Fruit fly (Drosophila melanogaster) whole organism, pupa: ENCODE measurements around the gene yellow-c.

Experiments
- CG10348 ChIP-seq: fragments of 200-800 bp; sonication (Bioruptor generic); IDR thresholded peaks from 2 replicates; pipeline ENCODE4 v1.3.6; 2022; ENCODE audit warnings: missing biosample characterization, missing genetic modification characterization
- CG12605 ChIP-seq: fragments of 200-800 bp; sonication (Bioruptor generic); IDR thresholded peaks from 2 replicates; pipeline ENCODE4 v1.3.6; 2022; ENCODE audit warnings: missing biosample characterization, missing genetic modification characterization
- CG13204 ChIP-seq: fragments of 200-800 bp; sonication (Bioruptor generic); optimal IDR thresholded peaks from 2 replicates; lab custom pipeline; 2018; ENCODE audit warnings: missing biosample characterization, mild to moderate bottlenecking, missing genetic modification characterization, moderate library complexity
- CG15710 ChIP-seq: fragments of 200-800 bp; sonication (Bioruptor generic); optimal IDR thresholded peaks from 2 replicates; lab custom pipeline; 2018; ENCODE audit warnings: missing biosample characterization, mild to moderate bottlenecking, missing genetic modification characterization, moderate library complexity
- CG17806 ChIP-seq: fragments of 200-800 bp; sonication (Bioruptor generic); optimal IDR thresholded peaks from 2 replicates; lab custom pipeline; 2018; ENCODE audit warnings: missing biosample characterization, mild to moderate bottlenecking, missing genetic modification characterization, moderate library complexity
- CG32121 ChIP-seq: fragments of 200-800 bp; sonication (Bioruptor generic); IDR thresholded peaks from 2 replicates; pipeline ENCODE4 v1.3.6; 2022; ENCODE audit warnings: missing biosample characterization, missing genetic modification characterization
- CG34367 ChIP-seq: fragments of 200-800 bp; sonication (Bioruptor generic); optimal IDR thresholded peaks from 2 replicates; lab custom pipeline; 2018; ENCODE audit warnings: missing biosample characterization, mild to moderate bottlenecking, missing genetic modification characterization
- CG4496 ChIP-seq: fragments of 200-800 bp; sonication (Bioruptor generic); IDR thresholded peaks from 3 replicates; pipeline ENCODE4 v1.3.6; 2022; ENCODE audit warnings: missing biosample characterization, missing genetic modification characterization
- CG8159 ChIP-seq: fragments of 200-800 bp; sonication (Bioruptor generic); optimal IDR thresholded peaks from 3 replicates; lab custom pipeline; 2018; ENCODE audit warnings: missing biosample characterization, mild to moderate bottlenecking, missing genetic modification characterization, moderate library complexity
- CG8301 ChIP-seq: fragments of 200-800 bp; sonication (Bioruptor generic); optimal IDR thresholded peaks from 2 replicates; lab custom pipeline; 2018; ENCODE audit warnings: missing biosample characterization, mild to moderate bottlenecking, missing genetic modification characterization
- CG9948 ChIP-seq: fragments of 200-800 bp; sonication (Bioruptor generic); optimal IDR thresholded peaks from 2 replicates; lab custom pipeline; 2018; ENCODE audit warnings: missing biosample characterization, mild to moderate bottlenecking, missing genetic modification characterization, moderate library complexity
- D1 ChIP-seq: fragments of 200-800 bp; sonication (Bioruptor generic); optimal IDR thresholded peaks from 2 replicates; lab custom pipeline; 2018; ENCODE audit warnings: missing biosample characterization, mild to moderate bottlenecking, missing genetic modification characterization, moderate library complexity
- EcR ChIP-seq: fragments of 200-800 bp; sonication (Bioruptor generic); optimal IDR thresholded peaks from 3 replicates; lab custom pipeline; 2019; ENCODE audit warnings: missing biosample characterization, missing genetic modification characterization, mild to moderate bottlenecking, moderate library complexity, missing genetic modification reagents
- Ets98B ChIP-seq: fragments of 200-800 bp; sonication (Bioruptor generic); IDR thresholded peaks from 2 replicates; pipeline ENCODE4 v1.3.6; 2022; ENCODE audit warnings: missing biosample characterization, missing genetic modification characterization
- Pif1A ChIP-seq: fragments of 200-800 bp; sonication (Bioruptor generic); optimal IDR thresholded peaks from 3 replicates; lab custom pipeline; 2016; ENCODE audit warnings: missing biosample characterization, missing genetic modification characterization
- Pif1B ChIP-seq: fragments of 200-800 bp; sonication (Bioruptor generic); optimal IDR thresholded peaks from 3 replicates; lab custom pipeline; 2016; ENCODE audit warnings: missing biosample characterization, missing genetic modification characterization
- Snoo ChIP-seq: fragments of 200-800 bp; sonication (Bioruptor generic); optimal IDR thresholded peaks from 3 replicates; lab custom pipeline; 2017; ENCODE audit warnings: missing biosample characterization, mild to moderate bottlenecking, missing genetic modification characterization, inconsistent platforms
- fd96Ca ChIP-seq: fragments of 200-800 bp; sonication (Bioruptor generic); IDR thresholded peaks from 3 replicates; pipeline ENCODE4 v1.3.6; 2022; ENCODE audit warnings: missing biosample characterization, missing genetic modification characterization
- gl ChIP-seq: fragments of 200-800 bp; sonication (Bioruptor generic); optimal IDR thresholded peaks from 2 replicates; lab custom pipeline; 2018; ENCODE audit warnings: missing biosample characterization, mild to moderate bottlenecking, missing genetic modification characterization
- rn ChIP-seq: fragments of 200-800 bp; sonication (Bioruptor generic); IDR thresholded peaks from 2 replicates; pipeline ENCODE4 v1.3.6; 2022; ENCODE audit warnings: missing biosample characterization, missing genetic modification characterization

Gene yellow-c

DNA sequence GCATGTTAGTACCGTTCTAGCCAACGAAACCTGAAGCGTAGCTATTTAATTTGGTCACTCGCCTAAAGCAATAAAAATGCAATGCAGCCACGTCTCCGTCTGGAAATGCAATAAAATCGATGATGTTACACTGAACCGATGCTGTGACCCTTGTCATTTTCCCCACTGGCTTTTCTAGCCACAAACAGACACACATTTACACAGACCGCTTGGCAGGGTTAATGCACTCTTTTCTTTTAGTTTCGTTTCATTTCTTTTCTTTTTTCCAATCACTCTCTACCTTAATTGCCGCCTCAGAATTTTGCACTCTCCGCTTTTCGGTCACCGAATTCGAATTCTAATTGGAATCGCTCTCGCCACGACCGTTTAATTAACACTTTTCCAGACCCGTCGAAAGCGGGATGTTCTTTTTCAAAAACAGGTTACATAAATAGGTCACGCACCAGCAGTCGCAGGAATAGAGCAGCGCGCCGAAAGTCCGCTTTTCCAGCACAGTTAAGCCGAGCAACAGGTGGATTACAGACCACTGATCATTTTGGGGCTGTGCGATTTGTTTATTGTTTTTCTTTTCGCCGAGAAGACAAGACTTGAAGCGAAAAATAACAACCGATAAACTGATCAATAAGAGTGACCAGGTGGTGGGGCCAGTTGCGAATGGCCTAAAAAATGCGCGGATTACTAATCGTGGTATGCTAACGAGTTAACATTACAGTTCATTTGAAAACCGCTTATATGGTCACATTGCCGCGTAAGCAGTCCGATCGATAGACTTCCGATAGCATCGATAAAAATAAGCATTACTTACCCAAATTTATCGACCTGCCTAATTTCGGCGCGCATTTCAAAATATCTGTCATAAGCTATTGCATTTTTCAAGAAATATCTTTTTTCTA, 22.3 kb downstream of the yellow-c start, which contains the start of gene ck:
ck (minus strand) TSS at position 638 of the 893 bp plus-strand sequence.
- no peak for TF ChIP-seq fd96Ca
- peak; percentile 14; the same call in 1 of the 2 replicates for TF ChIP-seq Ets98B (GFP tag; lab: Robert Waterston, UW)
- no peak for TF ChIP-seq CG8159 (tag; lab: Kevin White, UChicago)
- TF ChIP-seq Pif1B (GFP tag; lab: Kevin White, UChicago) = no peak
- no peak for TF ChIP-seq CG9948 (tag; lab: Kevin White, UChicago)
- TF ChIP-seq CG32121 = no peak
- TF ChIP-seq EcR (GFP tag; lab: Kevin White, UChicago) = peak; percentile 93
- no peak for TF ChIP-seq CG34367 (tag; lab: Kevin White, UChicago)
- TF ChIP-seq Pif1A (GFP tag; lab: Kevin White, UChicago) = no peak
- no peak for TF ChIP-seq CG10348 (GFP tag; lab: Robert Waterston, UW)
- TF ChIP-seq CG4496 = no peak
- TF ChIP-seq gl (tag; lab: Kevin White, UChicago) = no peak
- TF ChIP-seq D1 (tag; lab: Kevin White, UChicago) = no peak
- no peak for TF ChIP-seq CG8301 (tag; lab: Kevin White, UChicago)
- TF ChIP-seq CG17806 = no peak
- TF ChIP-seq, all 21 proteins: peak for 2

DNA sequence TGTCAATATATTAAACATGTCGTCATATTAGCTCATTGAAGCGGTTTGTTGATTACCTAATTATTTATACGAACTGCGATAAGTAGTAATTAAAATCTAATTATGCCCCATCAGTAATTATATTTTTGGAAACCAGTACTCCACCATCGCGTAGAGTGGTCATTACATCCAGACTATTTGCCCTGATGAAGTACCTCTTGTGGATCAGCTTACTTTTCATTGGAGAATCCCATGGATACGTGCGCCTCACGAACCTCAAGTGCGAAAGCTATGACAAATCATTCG, 22.9 kb downstream of the yellow-c start, which contains the start of gene CG33679:
CG33679 (plus strand) TSS at position 186 of the 285 bp plus-strand sequence.
- no peak for TF ChIP-seq CG17806
- no peak for TF ChIP-seq CG8301 (tag; lab: Kevin White, UChicago)
- TF ChIP-seq CG15710 = no peak
- no peak for TF ChIP-seq CG32121
- no peak for TF ChIP-seq D1 (tag; lab: Kevin White, UChicago)
- no peak for TF ChIP-seq CG12605
- TF ChIP-seq CG4496 = no peak
- no peak for TF ChIP-seq CG10348 (GFP tag; lab: Robert Waterston, UW)
- TF ChIP-seq gl (tag; lab: Kevin White, UChicago) = no peak
- no peak for TF ChIP-seq CG9948 (tag; lab: Kevin White, UChicago)

DNA sequence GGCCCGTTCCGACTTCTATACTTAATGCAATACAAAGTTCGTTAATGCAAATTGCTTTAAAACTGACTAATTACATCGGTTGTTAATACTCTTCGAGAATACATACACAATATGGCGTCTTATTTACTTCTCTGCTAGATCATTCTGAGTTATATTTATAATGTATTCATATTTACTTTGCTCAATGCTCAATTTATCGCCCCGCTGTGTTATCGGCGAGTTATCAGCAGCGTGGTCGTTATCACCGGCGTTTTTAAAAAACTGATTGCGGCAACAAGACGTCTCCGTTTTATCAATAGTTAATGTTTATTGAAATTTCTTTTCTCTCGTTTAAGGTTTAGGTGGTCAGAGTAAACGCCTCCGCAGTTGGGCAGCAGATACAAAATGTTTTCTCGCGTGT, 23.8 kb downstream of the yellow-c start:
- TF ChIP-seq Snoo (no peak), Ets98B (GFP tag; lab: Robert Waterston, UW) (no peak), Pif1B (GFP tag; lab: Kevin White, UChicago) (no peak), CG34367 (tag; lab: Kevin White, UChicago) (no peak), EcR (GFP tag; lab: Kevin White, UChicago) (no peak), Pif1A (GFP tag; lab: Kevin White, UChicago) (no peak), rn (GFP tag; lab: Robert Waterston, UW) (no peak), gl (tag; lab: Kevin White, UChicago) (no peak), CG17806 (no peak)
- TF ChIP-seq, all 21 proteins: peak for 0

DNA sequence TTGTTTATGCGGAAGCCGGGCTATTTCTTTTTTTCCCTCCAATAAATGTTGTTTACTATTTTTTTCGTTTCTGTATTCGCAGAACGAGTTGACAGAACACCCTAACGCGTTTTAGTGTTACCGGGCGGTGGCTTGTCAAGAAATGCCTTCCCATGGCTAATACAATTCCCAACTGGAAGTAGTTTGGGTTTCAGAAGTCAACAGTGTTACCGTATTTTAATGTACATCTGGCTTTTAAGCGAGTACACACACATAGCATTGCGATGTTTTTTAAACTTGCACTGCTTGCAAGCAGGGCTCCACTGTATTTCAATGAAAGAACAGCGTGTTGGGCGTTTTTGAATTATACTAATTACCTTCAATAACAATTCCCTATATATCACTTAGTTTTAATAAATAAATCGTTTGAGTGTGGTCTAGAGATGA, 25.4 kb downstream of the yellow-c start, which contains the start of gene TfIIS:
TfIIS (minus strand) TSS at position 178 of the 426 bp plus-strand sequence.
- TF ChIP-seq CG10348 (GFP tag; lab: Robert Waterston, UW) = no peak
- no peak for TF ChIP-seq D1 (tag; lab: Kevin White, UChicago)
- TF ChIP-seq CG32121 = no peak
- TF ChIP-seq CG8301 (tag; lab: Kevin White, UChicago) = no peak
- no peak for TF ChIP-seq fd96Ca

DNA sequence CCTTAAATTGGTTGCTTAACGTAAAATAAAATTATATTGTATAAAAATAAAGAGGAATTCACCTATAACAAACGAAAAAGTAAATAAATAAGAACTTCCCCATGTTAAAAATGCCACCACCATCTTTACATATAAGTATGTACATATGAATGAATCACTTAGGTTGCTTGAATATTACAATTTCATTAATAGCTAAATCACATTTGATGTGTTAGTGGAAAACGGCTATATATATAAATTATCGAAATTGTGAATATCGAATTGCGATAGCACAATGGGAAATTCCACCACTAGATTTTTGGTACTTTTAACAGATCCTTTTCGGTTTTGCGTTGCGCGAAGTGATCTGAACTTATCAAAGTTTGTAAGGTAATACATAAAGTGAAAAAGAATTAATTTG, 26.2 kb downstream of the yellow-c start, which contains the start of the genes solo and vas:
solo (plus strand) TSS at position 289 of the 400 bp plus-strand sequence.
vas (plus strand) TSS at position 289 of the 400 bp plus-strand sequence.
- TF ChIP-seq CG15710 (peak; percentile 35), CG32121 (0 out of 2 replicates have a peak, but pooled peaks have one; percentile 35), gl (tag; lab: Kevin White, UChicago) (no peak), CG17806 (peak; percentile 19), fd96Ca (no peak), Pif1A (GFP tag; lab: Kevin White, UChicago) (no peak), D1 (tag; lab: Kevin White, UChicago) (no peak), EcR (GFP tag; lab: Kevin White, UChicago) (no peak), rn (GFP tag; lab: Robert Waterston, UW) (no peak), CG8301 (tag; lab: Kevin White, UChicago) (peak; percentile 14)

DNA sequence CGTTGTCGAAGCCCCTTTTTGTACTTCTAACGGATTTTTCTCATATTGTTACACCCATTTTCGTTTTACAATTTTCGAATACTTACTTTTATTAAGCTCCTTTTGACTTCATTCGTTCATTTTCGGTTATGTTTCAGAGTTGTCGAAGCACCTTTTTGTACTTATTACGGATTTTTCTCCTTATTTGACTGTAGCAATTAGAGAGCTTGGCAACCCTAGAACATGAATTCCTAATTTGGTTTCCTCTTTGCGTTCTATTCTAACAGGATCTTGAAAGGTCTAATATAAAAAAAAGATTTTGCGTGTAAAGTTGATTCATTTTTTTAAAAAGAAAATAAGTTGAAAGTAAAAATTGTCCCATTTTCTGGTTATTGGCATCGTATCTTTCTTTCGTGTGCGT, 26.9 kb downstream of the yellow-c start:
- TF ChIP-seq Snoo (no peak), CG13204 (no peak), fd96Ca (no peak), gl (tag; lab: Kevin White, UChicago) (no peak), CG34367 (tag; lab: Kevin White, UChicago) (no peak), CG12605 (no peak), CG9948 (tag; lab: Kevin White, UChicago) (no peak), EcR (GFP tag; lab: Kevin White, UChicago) (no peak), Ets98B (GFP tag; lab: Robert Waterston, UW) (no peak)

DNA sequence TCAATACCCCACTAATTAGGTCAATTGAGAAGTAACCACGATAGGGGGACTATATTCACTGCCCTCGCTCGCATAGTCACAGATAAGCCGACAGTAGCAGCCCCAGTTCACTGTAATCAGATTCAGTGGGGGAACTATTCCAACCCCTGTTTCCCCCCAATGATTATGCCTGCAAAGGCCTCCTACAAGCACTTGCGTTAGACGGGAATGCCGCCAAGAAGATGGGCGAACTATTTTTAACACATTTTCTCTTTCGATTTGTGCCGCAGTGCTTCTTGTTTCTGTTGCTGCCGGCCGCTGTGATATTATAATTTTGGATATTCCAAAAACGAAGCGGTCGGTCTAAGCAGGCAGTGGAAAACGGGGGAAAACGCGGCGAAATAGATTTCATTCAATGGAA, 30.5 kb downstream of the yellow-c start:
- TF ChIP-seq CG8301 (tag; lab: Kevin White, UChicago) = no peak
- TF ChIP-seq CG4496 = no peak
